Worm (Caenorhabditis elegans): ENCODE data around the gene srw-100.
"Not testable (repeated sequence)": the region's sequence is repeated elsewhere in the genome, so short reads cannot be mapped to it uniquely, and the experiment has no call there.

srw-100 gene

DNA sequence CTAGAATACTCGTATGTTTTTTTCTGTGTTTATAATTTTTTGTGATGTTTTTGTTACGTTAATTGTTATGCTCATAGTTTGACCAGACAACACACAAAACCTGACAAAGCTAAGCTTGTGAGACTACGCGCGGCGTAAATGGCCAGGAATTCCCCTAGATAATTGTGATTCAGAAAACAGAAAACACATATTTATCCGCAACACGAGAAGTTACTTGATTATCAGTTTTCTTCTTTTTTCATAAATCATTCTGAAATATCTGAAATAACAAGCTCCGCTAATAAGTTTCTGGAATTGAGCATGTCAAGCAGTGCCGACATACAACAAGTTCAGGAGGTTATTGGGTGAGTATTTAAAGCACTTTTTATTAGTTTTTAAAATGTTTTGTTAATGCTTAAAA lies at the start of gene srw-100:
srw-100 (plus strand) TSS at position 301 of the 400 bp plus-strand sequence.
- TF ChIP-seq tab-1 (GFP tag; IDR thresholded peaks at IDR 0.05) (no peak), cog-1 (tag; optimal IDR thresholded peaks at IDR 0.05) (no peak), flt-1 (GFP tag; IDR thresholded peaks at IDR 0.05) (no peak), med-1 (GFP tag; optimal IDR thresholded peaks at IDR 0.05; ENCODE audit: insufficient read depth) (no peak), klf-2 (GFP tag; conservative IDR thresholded peaks at IDR 0.05) (no peak), ztf-23 (GFP tag; IDR thresholded peaks at IDR 0.05) (no peak), T22C8.4 (GFP tag; IDR thresholded peaks at IDR 0.05) (no peak), ztf-29 (GFP tag; IDR thresholded peaks at IDR 0.05) (no peak), ref-1 (GFP tag; conservative IDR thresholded peaks at IDR 0.05) (no peak)

DNA sequence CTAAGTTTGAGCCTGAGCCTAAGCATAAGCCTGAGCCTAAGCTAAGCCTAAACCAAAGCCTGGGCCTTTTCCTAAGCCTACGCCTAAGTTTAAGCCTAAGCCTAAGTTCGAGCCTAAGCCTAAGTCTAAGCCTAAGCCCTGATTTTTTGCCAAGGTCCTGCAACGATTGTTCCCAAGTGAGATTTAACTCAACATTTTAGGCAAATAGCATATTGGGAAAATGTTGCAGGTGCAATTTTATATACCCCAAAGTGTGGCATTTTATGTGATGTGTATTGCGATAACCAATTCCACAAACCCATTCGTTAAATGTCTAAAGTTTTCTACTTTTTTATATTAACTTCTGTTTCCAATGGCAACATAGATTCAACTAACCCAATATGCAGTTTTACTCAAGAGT lies 48.7 kb upstream of the srw-100 start, which contains the start of gene irld-40:
irld-40 (plus strand) TSS at position 301 of the 400 bp plus-strand sequence.
- no peak for TF ChIP-seq ref-1 (GFP tag; conservative IDR thresholded peaks at IDR 0.05)

DNA sequence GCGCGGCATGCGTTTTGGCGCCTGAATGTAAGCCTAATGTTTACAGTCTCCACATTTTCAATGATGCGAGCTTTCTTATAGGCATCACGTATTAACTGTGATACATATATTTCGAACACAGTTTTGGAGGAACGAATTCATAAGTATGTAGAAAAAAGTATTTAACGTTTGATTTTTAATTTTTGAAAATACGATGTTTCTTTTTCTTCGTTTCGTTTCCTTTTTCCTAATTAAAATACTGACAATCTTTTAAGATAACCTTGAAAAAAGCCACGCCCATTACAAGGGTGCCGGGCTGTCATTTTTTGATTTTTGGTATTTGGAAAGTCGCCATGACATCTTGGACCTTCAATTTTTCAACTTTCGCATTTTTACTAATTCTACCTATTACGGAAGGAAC lies 46.1 kb upstream of the srw-100 start, which contains the start of gene K04F1.9:
K04F1.9 (plus strand) TSS at position 301 of the 400 bp plus-strand sequence.
- TF ChIP-seq med-1 (GFP tag; optimal IDR thresholded peaks at IDR 0.05; ENCODE audit: insufficient read depth) (no peak), ref-1 (GFP tag; conservative IDR thresholded peaks at IDR 0.05) (no peak), ztf-29 (GFP tag; IDR thresholded peaks at IDR 0.05) (no peak), T22C8.4 (GFP tag; IDR thresholded peaks at IDR 0.05) (no peak)

DNA sequence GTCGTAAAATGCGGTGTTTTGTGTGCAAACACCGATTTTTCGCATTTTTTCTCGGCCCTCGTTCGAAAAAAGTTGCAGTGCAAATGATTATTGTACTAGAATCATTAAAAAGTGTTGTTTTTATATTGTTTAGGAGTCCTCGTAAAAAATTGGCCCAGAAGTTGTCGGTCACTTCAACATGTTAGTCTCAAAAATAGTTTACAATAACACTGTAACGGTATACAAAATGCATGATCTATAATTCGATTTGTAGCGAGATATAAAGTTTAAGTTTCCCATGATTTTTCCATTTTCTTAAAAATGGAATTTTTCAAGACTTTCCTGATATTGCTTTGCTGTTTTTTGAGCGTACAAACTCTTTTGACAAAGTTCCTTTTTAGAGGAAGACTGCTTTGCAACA lies 44.1 kb upstream of the srw-100 start, which contains the start of gene K04F1.8:
K04F1.8 (plus strand) TSS at position 301 of the 400 bp plus-strand sequence.
- TF ChIP-seq ztf-23 (GFP tag; IDR thresholded peaks at IDR 0.05) = no peak
- TF ChIP-seq cog-1 (tag; optimal IDR thresholded peaks at IDR 0.05) = no peak
- no peak for TF ChIP-seq med-1 (GFP tag; optimal IDR thresholded peaks at IDR 0.05; ENCODE audit: insufficient read depth)
- no peak for TF ChIP-seq ztf-29 (GFP tag; IDR thresholded peaks at IDR 0.05)
- TF ChIP-seq T22C8.4 (GFP tag; IDR thresholded peaks at IDR 0.05) = no peak
- no peak for TF ChIP-seq tab-1 (GFP tag; IDR thresholded peaks at IDR 0.05)
- no peak for TF ChIP-seq klf-2 (GFP tag; conservative IDR thresholded peaks at IDR 0.05)
- TF ChIP-seq flt-1 (GFP tag; IDR thresholded peaks at IDR 0.05) = no peak
- no peak for TF ChIP-seq ref-1 (GFP tag; conservative IDR thresholded peaks at IDR 0.05)

DNA sequence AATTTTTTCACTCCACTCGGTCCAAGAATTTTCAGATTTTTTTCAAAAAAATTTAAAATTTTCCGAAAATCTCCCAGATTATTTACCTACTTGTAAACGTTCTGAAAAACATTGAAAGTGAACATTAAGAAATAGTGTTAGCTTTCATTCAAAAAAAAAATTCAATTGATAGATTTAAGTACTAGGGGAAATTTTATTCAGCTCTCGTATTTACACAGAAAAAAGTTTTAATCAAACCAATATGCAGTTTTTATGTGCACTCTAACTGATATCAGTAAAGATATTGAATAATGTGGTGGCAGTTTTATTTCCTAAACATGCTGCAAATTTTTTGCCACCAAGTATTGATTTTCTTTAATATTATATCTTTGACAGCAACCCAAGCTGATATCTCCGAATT lies 42.8 kb upstream of the srw-100 start, which contains the start of gene irld-42:
irld-42 (plus strand) TSS at position 301 of the 400 bp plus-strand sequence.
- TF ChIP-seq T22C8.4 (GFP tag; IDR thresholded peaks at IDR 0.05) = no peak
- no peak for TF ChIP-seq klf-2 (GFP tag; conservative IDR thresholded peaks at IDR 0.05)
- TF ChIP-seq med-1 (GFP tag; optimal IDR thresholded peaks at IDR 0.05; ENCODE audit: insufficient read depth) = no peak
- TF ChIP-seq tab-1 (GFP tag; IDR thresholded peaks at IDR 0.05) = no peak
- TF ChIP-seq cog-1 (tag; optimal IDR thresholded peaks at IDR 0.05) = no peak
- TF ChIP-seq ztf-29 (GFP tag; IDR thresholded peaks at IDR 0.05) = no peak
- TF ChIP-seq ztf-23 (GFP tag; IDR thresholded peaks at IDR 0.05) = no peak
- TF ChIP-seq flt-1 (GFP tag; IDR thresholded peaks at IDR 0.05) = no peak

DNA sequence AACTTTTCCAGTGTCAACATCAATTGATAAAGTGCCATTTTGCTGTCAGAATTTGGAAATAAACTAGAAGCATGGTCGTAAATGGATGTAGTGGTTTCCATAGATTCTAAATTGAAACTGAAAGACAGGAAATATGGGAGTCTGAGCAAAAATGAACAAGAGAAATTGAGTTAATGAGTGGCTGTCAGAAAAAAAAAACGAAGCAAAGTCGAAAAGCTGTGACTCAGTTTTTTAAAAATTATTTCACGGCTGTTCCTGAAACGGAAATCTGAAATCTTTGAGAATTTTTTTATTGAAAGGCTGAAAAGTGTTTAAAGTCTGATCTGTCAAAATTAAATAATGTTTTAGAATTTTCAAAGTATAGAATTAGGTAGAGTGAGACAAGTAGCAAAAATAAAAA lies 32.8 kb upstream of the srw-100 start, which contains the start of gene srw-98:
srw-98 (minus strand) TSS at position 101 of the 400 bp plus-strand sequence.
- TF ChIP-seq flt-1 (GFP tag; IDR thresholded peaks at IDR 0.05) (no peak), klf-2 (GFP tag; conservative IDR thresholded peaks at IDR 0.05) (no peak), cog-1 (tag; optimal IDR thresholded peaks at IDR 0.05) (no peak), ref-1 (GFP tag; conservative IDR thresholded peaks at IDR 0.05) (no peak)

DNA sequence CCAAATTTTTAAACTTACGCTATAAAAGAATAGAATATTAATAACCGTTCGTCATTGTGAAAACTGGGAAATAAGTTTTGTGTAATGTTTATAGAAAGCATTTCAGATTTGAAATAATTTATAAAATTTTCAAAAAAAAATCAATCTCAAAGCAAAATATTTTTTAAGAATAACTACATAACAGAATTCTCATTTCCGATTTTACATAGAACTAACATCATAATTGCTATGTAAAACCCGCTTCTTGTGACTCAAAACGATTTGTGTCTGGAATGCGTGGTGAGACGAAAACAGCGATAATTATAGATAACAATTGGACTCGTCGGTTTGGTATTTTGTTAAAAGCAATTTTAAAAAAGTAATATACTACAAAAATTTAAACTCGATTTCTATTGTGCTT lies 30.2 kb upstream of the srw-100 start, which contains the start of gene srw-91:
srw-91 (minus strand) TSS at position 101 of the 400 bp plus-strand sequence.
- no peak for TF ChIP-seq tab-1 (GFP tag; IDR thresholded peaks at IDR 0.05)
- no peak for TF ChIP-seq flt-1 (GFP tag; IDR thresholded peaks at IDR 0.05)
- no peak for TF ChIP-seq ztf-29 (GFP tag; IDR thresholded peaks at IDR 0.05)
- TF ChIP-seq ztf-23 (GFP tag; IDR thresholded peaks at IDR 0.05) = no peak
- TF ChIP-seq ref-1 (GFP tag; conservative IDR thresholded peaks at IDR 0.05) = no peak
- TF ChIP-seq med-1 (GFP tag; optimal IDR thresholded peaks at IDR 0.05; ENCODE audit: insufficient read depth) = no peak
- no peak for TF ChIP-seq T22C8.4 (GFP tag; IDR thresholded peaks at IDR 0.05)
- no peak for TF ChIP-seq cog-1 (tag; optimal IDR thresholded peaks at IDR 0.05)
- no peak for TF ChIP-seq klf-2 (GFP tag; conservative IDR thresholded peaks at IDR 0.05)

DNA sequence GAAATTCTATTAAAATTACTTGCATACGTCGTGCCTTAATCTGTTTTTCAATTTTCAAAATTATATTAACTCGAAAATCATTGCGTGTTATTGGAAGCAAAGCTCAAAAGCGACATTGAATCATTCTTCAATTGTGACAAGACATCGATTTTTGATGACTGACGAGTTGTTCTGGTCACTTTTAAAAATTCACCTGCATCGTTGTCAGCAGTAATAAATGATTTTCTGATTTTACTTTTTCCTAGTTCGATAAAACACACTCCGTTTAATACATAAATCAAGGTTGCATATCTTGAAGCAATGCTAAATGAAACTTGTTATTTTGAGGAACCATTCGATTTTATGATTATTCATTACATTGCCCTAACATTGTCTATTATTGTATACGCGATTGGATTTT lies 28.7 kb upstream of the srw-100 start, which contains the start of gene srh-3:
srh-3 (plus strand) TSS at position 301 of the 400 bp plus-strand sequence.
- TF ChIP-seq cog-1 (tag; optimal IDR thresholded peaks at IDR 0.05) (no peak), tab-1 (GFP tag; IDR thresholded peaks at IDR 0.05) (no peak), klf-2 (GFP tag; conservative IDR thresholded peaks at IDR 0.05) (no peak), T22C8.4 (GFP tag; IDR thresholded peaks at IDR 0.05) (no peak), flt-1 (GFP tag; IDR thresholded peaks at IDR 0.05) (no peak), med-1 (GFP tag; optimal IDR thresholded peaks at IDR 0.05; ENCODE audit: insufficient read depth) (no peak), ztf-23 (GFP tag; IDR thresholded peaks at IDR 0.05) (no peak)

DNA sequence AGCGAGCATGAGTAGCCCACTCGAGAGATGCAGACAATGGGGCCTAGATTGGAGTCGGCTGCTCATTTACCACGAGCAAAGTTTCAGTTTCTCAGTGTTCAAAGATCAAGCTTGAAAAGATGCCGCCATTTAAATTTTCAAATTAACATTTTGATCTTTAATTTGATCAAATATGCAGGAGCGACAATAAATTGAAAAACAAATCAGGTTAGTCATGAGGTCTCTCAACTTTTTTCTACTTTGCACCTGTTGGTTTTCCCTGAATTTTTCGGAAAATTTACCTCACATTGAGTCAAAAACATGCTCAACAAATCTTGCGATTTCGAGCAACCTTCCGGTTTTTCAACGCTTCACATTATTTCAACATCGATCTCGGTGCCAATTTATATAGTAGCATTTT lies 25.7 kb upstream of the srw-100 start, which contains the start of gene srh-5:
srh-5 (plus strand) TSS at position 301 of the 400 bp plus-strand sequence.
- TF ChIP-seq ref-1 (GFP tag; conservative IDR thresholded peaks at IDR 0.05) = no peak
- TF ChIP-seq cog-1 (tag; optimal IDR thresholded peaks at IDR 0.05) = no peak
- no peak for TF ChIP-seq ztf-23 (GFP tag; IDR thresholded peaks at IDR 0.05)
- TF ChIP-seq klf-2 (GFP tag; conservative IDR thresholded peaks at IDR 0.05) = no peak
- no peak for TF ChIP-seq med-1 (GFP tag; optimal IDR thresholded peaks at IDR 0.05; ENCODE audit: insufficient read depth)
- no peak for TF ChIP-seq tab-1 (GFP tag; IDR thresholded peaks at IDR 0.05)
- TF ChIP-seq flt-1 (GFP tag; IDR thresholded peaks at IDR 0.05) = no peak
- TF ChIP-seq T22C8.4 (GFP tag; IDR thresholded peaks at IDR 0.05) = no peak
- TF ChIP-seq ztf-29 (GFP tag; IDR thresholded peaks at IDR 0.05) = no peak

DNA sequence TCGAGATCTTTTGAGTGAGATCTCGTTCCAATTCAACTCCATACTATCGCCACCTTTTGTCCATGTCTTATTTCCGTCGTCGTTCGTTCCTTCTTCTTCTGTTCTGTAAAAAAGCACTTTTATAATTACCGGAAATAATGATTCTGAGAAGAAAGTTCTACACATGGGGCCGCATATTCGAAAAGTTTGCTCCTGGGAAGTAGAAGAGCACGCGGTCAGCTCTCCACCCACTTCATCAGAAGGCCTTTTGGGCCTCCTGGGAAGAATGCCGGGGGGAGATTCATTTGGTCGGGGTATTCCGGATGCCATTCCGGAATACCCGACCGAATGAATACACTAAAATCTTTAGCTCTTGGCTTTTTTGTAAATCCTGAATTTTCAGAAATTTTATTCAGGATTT lies 18.5 kb upstream of the srw-100 start, which contains the start of gene Y46H3C.5:
Y46H3C.5 (minus strand) TSS at position 2 of the 400 bp plus-strand sequence.
- not testable (repeated sequence) for TF ChIP-seq flt-1, ztf-29, T22C8.4 (GFP tag; IDR thresholded peaks at IDR 0.05)

Data from whole organism, midembryonic.